Worm (Caenorhabditis elegans) whole organism, mixed stage, embryonic: ENCODE results near the gene let-711.

Source experiments
- elt-1 ChIP-seq: sonication (generic microtip); optimal IDR thresholded peaks from 2 replicates; lab custom pipeline; 2017; ENCODE audit warnings: missing genetic modification characterization, mild to moderate bottlenecking, missing compliant biosample characterization, antibody characterized with exemption, moderate library complexity, borderline replicate concordance; ENCODE audit not compliant: insufficient read depth
- elt-3 ChIP-seq: fragments of 150-350 bp; optimal IDR thresholded peaks from 2 replicates; lab custom pipeline; 2014; ENCODE audit warnings: missing biosample characterization, missing genetic modification characterization
- mab-5 ChIP-seq: fragments of 150-350 bp; optimal IDR thresholded peaks from 2 replicates; lab custom pipeline; 2014; ENCODE audit warnings: missing biosample characterization, missing genetic modification characterization
- mep-1 ChIP-seq: fragments of 150-350 bp; optimal IDR thresholded peaks from 2 replicates; lab custom pipeline; 2017; ENCODE audit warnings: missing biosample characterization, missing genetic modification reagents, missing genetic modification characterization, inconsistent platforms
- mls-2 ChIP-seq: sonication (generic microtip); optimal IDR thresholded peaks from 2 replicates; lab custom pipeline; 2016; ENCODE audit warnings: mild to moderate bottlenecking, missing genetic modification characterization, moderate library complexity, missing compliant biosample characterization
- nhr-12 ChIP-seq: fragments of 150-350 bp; optimal IDR thresholded peaks from 2 replicates; lab custom pipeline; 2014; ENCODE audit warnings: missing biosample characterization, missing genetic modification characterization
- nhr-237 ChIP-seq: fragments of 150-350 bp; optimal IDR thresholded peaks from 2 replicates; lab custom pipeline; 2014; ENCODE audit warnings: missing biosample characterization, missing genetic modification characterization
- nhr-76 ChIP-seq: sonication (generic microtip); optimal IDR thresholded peaks from 2 replicates; lab custom pipeline; 2017; ENCODE audit warnings: missing biosample characterization, missing genetic modification characterization
- sem-2 ChIP-seq: fragments of 200-800 bp; sonication (Bioruptor generic); optimal IDR thresholded peaks from 2 replicates; lab custom pipeline; 2018; ENCODE audit warnings: mild to moderate bottlenecking, missing genetic modification characterization, missing compliant biosample characterization
- snpc-4 ChIP-seq: fragments of 150-350 bp; optimal IDR thresholded peaks from 2 replicates; lab custom pipeline; 2014; ENCODE audit warnings: missing biosample characterization, missing genetic modification characterization
- sptf-1 ChIP-seq: sonication (generic microtip); optimal IDR thresholded peaks from 2 replicates; lab custom pipeline; 2017; ENCODE audit warnings: mild to moderate bottlenecking, missing genetic modification characterization, moderate library complexity, missing compliant biosample characterization
- unc-39 ChIP-seq: fragments of 150-350 bp; optimal IDR thresholded peaks from 2 replicates; lab custom pipeline; 2014; ENCODE audit warnings: missing biosample characterization, missing genetic modification characterization
- unc-62 ChIP-seq: fragments of 150-350 bp; optimal IDR thresholded peaks from 2 replicates; lab custom pipeline; 2014; ENCODE audit warnings: missing biosample characterization, missing genetic modification reagents, missing genetic modification characterization
- ztf-11 ChIP-seq: fragments of 150-350 bp; optimal IDR thresholded peaks from 2 replicates; lab custom pipeline; 2014; ENCODE audit warnings: missing biosample characterization, missing genetic modification characterization

DNA sequence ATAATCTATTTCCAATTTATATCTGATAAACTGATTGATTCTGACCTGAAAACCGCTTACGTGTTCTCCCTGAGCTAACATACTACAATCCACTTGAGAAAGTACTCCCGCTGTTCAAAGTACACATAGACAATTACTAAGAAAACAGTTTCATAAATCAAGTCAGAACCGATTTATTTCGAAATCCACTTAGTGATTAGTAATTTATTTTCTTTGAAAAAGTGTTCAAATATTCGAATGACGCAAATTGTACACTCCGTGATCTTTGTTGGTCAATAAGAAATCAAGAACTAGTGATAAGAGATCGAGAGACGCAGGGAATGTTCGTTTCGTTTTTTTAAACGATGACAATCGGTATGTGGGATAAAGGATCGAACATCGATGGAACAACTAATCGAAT lies 46.0 kb downstream of the let-711 start:
- TF ChIP-seq nhr-76 (tag; lab: Kevin White, UChicago), result no peak
- TF ChIP-seq unc-62, result no peak
- no peak for TF ChIP-seq sptf-1 (tag; lab: Kevin White, UChicago)
- no peak for TF ChIP-seq elt-3 (tag; lab: Kevin White, UChicago)
- no peak for TF ChIP-seq mls-2 (tag; lab: Kevin White, UChicago)
- TF ChIP-seq nhr-12 (tag; lab: Kevin White, UChicago), result no peak
- no peak for TF ChIP-seq sem-2 (GFP tag; lab: Kevin White, UChicago)
- TF ChIP-seq elt-1, result no peak
- no peak for TF ChIP-seq snpc-4 (tag; lab: Kevin White, UChicago)
- no peak for TF ChIP-seq unc-39 (tag; lab: Kevin White, UChicago)
- no peak for TF ChIP-seq nhr-237 (tag; lab: Kevin White, UChicago)
- TF ChIP-seq mep-1 (tag; lab: Kevin White, UChicago), result no peak
- TF ChIP-seq ztf-11 (tag; lab: Kevin White, UChicago), result no peak
- TF ChIP-seq mab-5 (tag; lab: Kevin White, UChicago), result no peak
